Worm (Caenorhabditis elegans): ENCODE results near the gene cdr-2.
A peak's percentile ranks its signal among the peaks of the same experiment; 100 is the strongest.

Gene cdr-2

DNA sequence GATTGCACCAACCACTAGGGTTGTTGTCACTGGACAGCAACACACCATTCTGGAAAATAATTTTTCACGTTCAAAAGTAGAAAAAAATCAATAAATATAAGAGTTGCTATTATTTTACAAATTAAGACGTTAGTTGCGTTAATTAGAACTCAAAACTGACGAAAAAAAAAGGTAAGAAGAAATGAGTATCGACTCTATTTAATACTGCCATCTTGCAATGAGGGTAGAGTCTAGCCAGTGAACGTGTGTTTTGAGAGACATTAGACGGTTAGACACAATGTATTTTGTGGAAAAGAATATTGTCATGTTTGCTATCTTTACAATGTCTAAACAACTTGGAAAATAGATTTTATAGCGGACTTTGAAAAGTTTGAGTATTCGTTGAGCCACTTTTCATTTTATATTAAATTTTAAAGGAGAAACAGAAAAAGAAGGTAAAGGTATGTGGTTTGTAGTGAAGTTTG, 1.8 kb downstream of the cdr-2 start, which contains the start of gene cdr-6 (continued):
- TF ChIP-seq Y105C5A.15 (GFP tag; IDR thresholded peaks at IDR 0.05): no peak
- peak; percentile 45 for TF ChIP-seq dve-1 (tag; optimal IDR thresholded peaks at IDR 0.05; ENCODE audit: insufficient read depth)
- TF ChIP-seq fos-1 (tag; optimal IDR thresholded peaks at IDR 0.05): no peak
- peak in 1 of 2 experiments; percentile 24 for TF ChIP-seq mdl-1 (tag; optimal IDR thresholded peaks at IDR 0.05)
- TF ChIP-seq lin-38 (GFP tag; IDR thresholded peaks at IDR 0.05): no peak
- no peak for TF ChIP-seq zfp-2 (tag; optimal IDR thresholded peaks at IDR 0.05)
- peak in 1 of 2 experiments; percentile 83 for TF ChIP-seq unc-62 (GFP tag; optimal IDR thresholded peaks at IDR 0.05 in 1 of 2)
- TF ChIP-seq unc-62 (tag; optimal IDR thresholded peaks at IDR 0.05): no peak
- TF ChIP-seq ceh-82 (tag; optimal IDR thresholded peaks at IDR 0.05): no peak
- no peak for TF ChIP-seq daf-12 (tag; optimal IDR thresholded peaks at IDR 0.05)
- TF ChIP-seq aly-2 (tag; optimal IDR thresholded peaks at IDR 0.05): no peak
- peak; percentile 34 for TF ChIP-seq nhr-102 (tag; optimal IDR thresholded peaks at IDR 0.05)
- no peak for TF ChIP-seq daf-16 (GFP tag; optimal IDR thresholded peaks at IDR 0.05)
- peak; percentile 79 for TF ChIP-seq daf-16 (tag; optimal IDR thresholded peaks at IDR 0.05)
- peak; percentile 17 for TF ChIP-seq hlh-30 (tag; optimal IDR thresholded peaks at IDR 0.05; ENCODE audit: insufficient read depth)
- peak; percentile 77 for TF ChIP-seq nhr-28 (tag; optimal IDR thresholded peaks at IDR 0.05)
- no peak for TF ChIP-seq lin-39 (tag; optimal IDR thresholded peaks at IDR 0.05)
- no peak for TF ChIP-seq nhr-42 (GFP tag; IDR thresholded peaks at IDR 0.05)
- peak; percentile 26 for TF ChIP-seq hlh-11 (tag; optimal IDR thresholded peaks at IDR 0.05)
- TF ChIP-seq skn-1 (tag; optimal IDR thresholded peaks at IDR 0.05): no peak
- TF ChIP-seq nhr-77 (tag; optimal IDR thresholded peaks at IDR 0.05): no peak
- no peak for TF ChIP-seq duxl-1 (tag; optimal IDR thresholded peaks at IDR 0.05; ENCODE audit: poor library complexity)

ce11 chrV:12412321-12412720, 3.2 kb downstream of the cdr-2 start:
- no peak for TF ChIP-seq zip-2 (tag; optimal IDR thresholded peaks at IDR 0.05)
- TF ChIP-seq egl-43 (GFP tag; IDR thresholded peaks at IDR 0.05): no peak
- TF ChIP-seq ceh-82 (tag; optimal IDR thresholded peaks at IDR 0.05): no peak
- TF ChIP-seq Y48G9A.11 (GFP tag; IDR thresholded peaks at IDR 0.05): no peak
- peak in 1 of 2 experiments; percentile 80 for TF ChIP-seq unc-62 (GFP tag; optimal IDR thresholded peaks at IDR 0.05 in 1 of 2)
- TF ChIP-seq unc-62 (tag; optimal IDR thresholded peaks at IDR 0.05): no peak

- no peak for TF ChIP-seq mep-1 (tag; optimal IDR thresholded peaks at IDR 0.05)
- TF ChIP-seq nhr-28 (tag; optimal IDR thresholded peaks at IDR 0.05): peak; percentile 13
Observed at ce11 chrV:12411909-12412308, 3.6 kb downstream of the cdr-2 start, which contains the start of gene cdr-7. cdr-7 (minus strand) TSS chrV:12412113.

DNA sequence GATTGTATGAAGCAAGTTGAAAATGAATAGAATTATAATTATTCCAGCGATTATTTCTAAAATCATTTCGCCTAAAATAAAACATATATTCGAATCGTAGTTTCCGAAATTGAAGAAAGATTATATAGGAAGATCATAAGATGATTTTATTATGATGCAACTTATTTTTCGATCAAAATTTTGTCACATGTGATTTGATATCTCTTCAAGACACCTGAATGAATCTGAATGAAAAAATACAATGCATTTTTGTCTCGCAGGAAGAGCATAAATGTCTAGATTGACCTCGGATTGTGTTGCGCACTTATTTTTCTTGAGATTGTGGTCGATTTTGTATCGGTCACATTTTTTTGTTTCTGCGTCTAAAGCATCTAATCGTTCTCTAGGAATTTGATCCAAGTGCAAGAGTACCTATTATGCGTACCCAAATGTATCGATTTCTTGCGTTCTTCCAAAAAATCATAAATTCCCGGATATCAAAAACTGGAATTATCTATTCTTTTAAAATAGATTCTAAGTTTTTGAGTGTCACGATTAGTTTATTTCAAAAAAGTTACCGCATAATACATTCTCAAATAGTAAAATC, 5.0 kb downstream of the cdr-2 start, which contains the start of gene hrg-2:
Gene hrg-2 (minus strand): TSS at position 98 of the 586 bp plus-strand sequence.
- TF ChIP-seq mes-2 (tag; optimal IDR thresholded peaks at IDR 0.05; ENCODE audit: poor library complexity, severe bottlenecking) (no peak), spr-3 (GFP tag; optimal IDR thresholded peaks at IDR 0.05) (no peak), gei-8 (GFP tag; optimal IDR thresholded peaks at IDR 0.05) (no peak), sdz-12 (GFP tag; optimal IDR thresholded peaks at IDR 0.05) (no peak), dve-1 (tag; optimal IDR thresholded peaks at IDR 0.05; ENCODE audit: insufficient read depth) (peak; percentile 11), egl-43 (GFP tag; IDR thresholded peaks at IDR 0.05) (no peak), nhr-111 (GFP tag; optimal IDR thresholded peaks at IDR 0.05) (no peak), jun-1 (tag; optimal IDR thresholded peaks at IDR 0.05) (no peak), aha-1 (tag) (peak; percentile 31), nhr-48 (tag; optimal IDR thresholded peaks at IDR 0.05) (peak; percentile 64), nhr-42 (GFP tag; IDR thresholded peaks at IDR 0.05) (no peak), ztf-7 (tag; optimal IDR thresholded peaks at IDR 0.05) (peak; percentile 93), hlh-30 (tag; optimal IDR thresholded peaks at IDR 0.05; ENCODE audit: insufficient read depth) (peak; percentile 40), daf-19 (GFP tag; conservative IDR thresholded peaks at IDR 0.05) (no peak), lim-7 (GFP tag; IDR thresholded peaks at IDR 0.05) (no peak), zfp-3 (GFP tag; conservative IDR thresholded peaks at IDR 0.05) (no peak), nhr-6 (tag; optimal IDR thresholded peaks at IDR 0.05) (no peak), nhr-28 (tag; optimal IDR thresholded peaks at IDR 0.05) (peak; percentile 14), mep-1 (tag; optimal IDR thresholded peaks at IDR 0.05) (peak; percentile 2), R02D3.7 (tag; optimal IDR thresholded peaks at IDR 0.05) (no peak)

All from whole organism, L4 larva.